Fruit fly (Drosophila melanogaster): ENCODE measurements around the gene Cht11.

Cht11 gene

dm6 chrX:6855366-6856200 is 6.3 kb upstream of the Cht11 start:
- TF ChIP-seq bab1 (GFP tag; optimal IDR thresholded peaks at IDR 0.05) (peak; percentile 90), Hr96 (GFP tag; optimal IDR thresholded peaks at IDR 0.05) (no peak), CG5204 (GFP tag; optimal IDR thresholded peaks at IDR 0.05) (peak; percentile 37), tj (GFP tag; optimal IDR thresholded peaks at IDR 0.05) (peak; percentile 32), CG7101 (tag; optimal IDR thresholded peaks at IDR 0.05) (peak; percentile 48), CG11617 (GFP tag; optimal IDR thresholded peaks at IDR 0.05) (peak; percentile 13), Mnt (GFP tag; optimal IDR thresholded peaks at IDR 0.05) (peak; percentile 16), pad (GFP tag; optimal IDR thresholded peaks at IDR 0.05) (no peak)

DNA sequence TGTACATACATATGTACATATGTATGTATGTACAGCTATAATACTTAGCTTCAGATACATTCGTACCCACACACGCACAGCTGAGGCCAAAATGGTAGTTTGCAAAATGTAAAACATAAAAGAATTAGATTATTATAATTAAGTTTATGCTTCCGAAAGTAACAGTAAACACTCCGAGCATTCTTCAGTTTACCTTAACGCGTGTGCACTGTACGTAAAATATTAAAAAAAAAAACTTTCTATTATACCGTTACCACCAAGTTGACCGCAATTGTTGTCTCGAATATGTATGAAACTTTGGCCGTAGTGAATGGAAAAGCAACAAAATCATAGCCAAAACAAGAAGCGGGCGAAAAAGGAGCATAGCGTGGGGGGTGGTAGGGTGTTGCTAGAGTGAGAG is 5.2 kb upstream of the Cht11 start:
- no peak for TF ChIP-seq kay (GFP tag; ENCODE audit: borderline replicate concordance)
- TF ChIP-seq Hr96 (GFP tag; optimal IDR thresholded peaks at IDR 0.05), result no peak
- no peak for TF ChIP-seq CG1620 (GFP tag; optimal IDR thresholded peaks at IDR 0.05)
- TF ChIP-seq CG5204 (GFP tag; optimal IDR thresholded peaks at IDR 0.05), result no peak
- peak; percentile 35 for TF ChIP-seq CG7101 (tag; optimal IDR thresholded peaks at IDR 0.05)
- TF ChIP-seq toe (GFP tag; optimal IDR thresholded peaks at IDR 0.05), result no peak
- peak; percentile 19 for TF ChIP-seq bab1 (GFP tag; optimal IDR thresholded peaks at IDR 0.05)
- no peak for TF ChIP-seq Crg-1 (GFP tag; optimal IDR thresholded peaks at IDR 0.05)
- no peak for TF ChIP-seq CG11617 (GFP tag; optimal IDR thresholded peaks at IDR 0.05)
- no peak for TF ChIP-seq tj (GFP tag; optimal IDR thresholded peaks at IDR 0.05)
- TF ChIP-seq cic (GFP tag; optimal IDR thresholded peaks at IDR 0.05), result no peak
- TF ChIP-seq Mnt (GFP tag; optimal IDR thresholded peaks at IDR 0.05), result no peak
- TF ChIP-seq CG7045 (GFP tag; optimal IDR thresholded peaks at IDR 0.05), result peak; percentile 8
- no peak for TF ChIP-seq pad (GFP tag; optimal IDR thresholded peaks at IDR 0.05)
- TF ChIP-seq Clk (GFP tag; optimal IDR thresholded peaks at IDR 0.05), result no peak
- no peak for TF ChIP-seq cnc (optimal IDR thresholded peaks at IDR 0.05)
- TF ChIP-seq CG33017 (tag; optimal IDR thresholded peaks at IDR 0.05), result peak; percentile 34
- no peak for TF ChIP-seq CG12768 (GFP tag; optimal IDR thresholded peaks at IDR 0.05)
- TF ChIP-seq CG14711 (tag; optimal IDR thresholded peaks at IDR 0.05), result peak; percentile 35
- no peak for TF ChIP-seq ovo (GFP tag; optimal IDR thresholded peaks at IDR 0.05)

dm6 chrX:6853384-6853783 is 4.1 kb upstream of the Cht11 start:
- peak; percentile 72 for TF ChIP-seq pad (GFP tag; optimal IDR thresholded peaks at IDR 0.05)
- TF ChIP-seq tj (GFP tag; optimal IDR thresholded peaks at IDR 0.05), result peak; percentile 69
- peak; percentile 52 for TF ChIP-seq CG12768 (GFP tag; optimal IDR thresholded peaks at IDR 0.05)
- peak; percentile 1 for TF ChIP-seq cic (GFP tag; optimal IDR thresholded peaks at IDR 0.05)
- TF ChIP-seq CG5204 (GFP tag; optimal IDR thresholded peaks at IDR 0.05), result no peak
- TF ChIP-seq CG14711 (tag; optimal IDR thresholded peaks at IDR 0.05), result no peak
- TF ChIP-seq Crg-1 (GFP tag; optimal IDR thresholded peaks at IDR 0.05), result peak; percentile 8

dm6 chrX:6852574-6852973 is 3.3 kb upstream of the Cht11 start:
- TF ChIP-seq CG33017 (tag; optimal IDR thresholded peaks at IDR 0.05) (peak; percentile 81), Mnt (GFP tag; optimal IDR thresholded peaks at IDR 0.05) (peak; percentile 91), cic (GFP tag; optimal IDR thresholded peaks at IDR 0.05) (peak; percentile 56), toe (GFP tag; optimal IDR thresholded peaks at IDR 0.05) (peak; percentile 89), Crg-1 (GFP tag; optimal IDR thresholded peaks at IDR 0.05) (peak; percentile 89), CG14711 (tag; optimal IDR thresholded peaks at IDR 0.05) (peak; percentile 88), pad (GFP tag; optimal IDR thresholded peaks at IDR 0.05) (peak; percentile 84), CG5204 (GFP tag; optimal IDR thresholded peaks at IDR 0.05) (peak; percentile 83), CG12768 (GFP tag; optimal IDR thresholded peaks at IDR 0.05) (peak; percentile 83), CG7045 (GFP tag; optimal IDR thresholded peaks at IDR 0.05) (peak; percentile 85), ovo (GFP tag; optimal IDR thresholded peaks at IDR 0.05) (peak; percentile 87), tj (GFP tag; optimal IDR thresholded peaks at IDR 0.05) (peak; percentile 75), kay (GFP tag; ENCODE audit: borderline replicate concordance) (no peak), CG11617 (GFP tag; optimal IDR thresholded peaks at IDR 0.05) (peak; percentile 88), CG1620 (GFP tag; optimal IDR thresholded peaks at IDR 0.05) (peak; percentile 93), Clk (GFP tag; optimal IDR thresholded peaks at IDR 0.05) (peak; percentile 76), bab1 (GFP tag; optimal IDR thresholded peaks at IDR 0.05) (peak; percentile 96), cnc (optimal IDR thresholded peaks at IDR 0.05) (no peak), CG7101 (tag; optimal IDR thresholded peaks at IDR 0.05) (peak; percentile 94), Hr96 (GFP tag; optimal IDR thresholded peaks at IDR 0.05) (peak; percentile 97)

DNA sequence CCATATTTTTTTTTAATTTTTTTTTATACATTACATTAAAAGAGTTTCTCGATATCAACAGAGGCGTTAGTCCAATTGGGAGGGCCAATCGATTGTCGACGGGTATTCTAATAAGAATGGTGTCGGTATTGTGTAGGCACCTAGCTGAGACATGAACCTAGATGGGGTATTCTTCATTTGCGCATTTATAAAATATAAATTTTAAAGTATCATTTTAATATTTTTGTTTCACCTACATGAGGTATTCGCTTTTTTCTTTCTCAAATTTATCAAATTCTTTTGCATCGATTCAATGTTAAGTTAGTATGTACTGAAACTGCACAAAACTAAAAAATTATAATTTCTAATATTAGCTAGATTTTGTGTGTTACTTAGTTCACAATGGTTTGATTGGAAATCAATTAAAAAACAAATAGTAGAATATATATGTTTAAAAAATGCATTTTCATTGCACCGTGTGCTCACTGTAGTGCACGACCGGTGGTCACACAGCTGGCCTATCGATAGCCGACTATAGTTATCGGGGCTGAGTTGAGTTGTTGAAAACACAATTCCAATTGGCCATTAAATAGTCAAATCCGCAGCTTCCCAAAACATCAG is 5.4 kb downstream of the Cht11 start, which contains the start of the genes CG14435 and Tmf:
TSS of gene CG14435 (minus strand) at position 81 of the 600 bp plus-strand sequence.
TSS of gene Tmf (plus strand) at position 501 of the 600 bp plus-strand sequence.
- TF ChIP-seq CG12768 (GFP tag; optimal IDR thresholded peaks at IDR 0.05) (peak; percentile 70), kay (GFP tag; ENCODE audit: borderline replicate concordance) (no peak), toe (GFP tag; optimal IDR thresholded peaks at IDR 0.05) (peak; percentile 76), CG7045 (GFP tag; optimal IDR thresholded peaks at IDR 0.05) (peak; percentile 73), cnc (optimal IDR thresholded peaks at IDR 0.05) (no peak), CG11617 (GFP tag; optimal IDR thresholded peaks at IDR 0.05) (peak; percentile 85), CG7101 (tag; optimal IDR thresholded peaks at IDR 0.05) (peak; percentile 87), CG33017 (tag; optimal IDR thresholded peaks at IDR 0.05) (peak; percentile 57), Mnt (GFP tag; optimal IDR thresholded peaks at IDR 0.05) (peak; percentile 55), tj (GFP tag; optimal IDR thresholded peaks at IDR 0.05) (peak; percentile 64), ovo (GFP tag; optimal IDR thresholded peaks at IDR 0.05) (peak; percentile 65), Clk (GFP tag; optimal IDR thresholded peaks at IDR 0.05) (peak; percentile 35), CG14711 (tag; optimal IDR thresholded peaks at IDR 0.05) (peak; percentile 77), cic (GFP tag; optimal IDR thresholded peaks at IDR 0.05) (no peak), CG5204 (GFP tag; optimal IDR thresholded peaks at IDR 0.05) (peak; percentile 12), bab1 (GFP tag; optimal IDR thresholded peaks at IDR 0.05) (peak; percentile 91), Crg-1 (GFP tag; optimal IDR thresholded peaks at IDR 0.05) (peak; percentile 54), Hr96 (GFP tag; optimal IDR thresholded peaks at IDR 0.05) (no peak), pad (GFP tag; optimal IDR thresholded peaks at IDR 0.05) (peak; percentile 74), CG1620 (GFP tag; optimal IDR thresholded peaks at IDR 0.05) (peak; percentile 71)

All from whole organism, adult.